Worm (Caenorhabditis elegans): ENCODE data around the gene M70.1.

DNA sequence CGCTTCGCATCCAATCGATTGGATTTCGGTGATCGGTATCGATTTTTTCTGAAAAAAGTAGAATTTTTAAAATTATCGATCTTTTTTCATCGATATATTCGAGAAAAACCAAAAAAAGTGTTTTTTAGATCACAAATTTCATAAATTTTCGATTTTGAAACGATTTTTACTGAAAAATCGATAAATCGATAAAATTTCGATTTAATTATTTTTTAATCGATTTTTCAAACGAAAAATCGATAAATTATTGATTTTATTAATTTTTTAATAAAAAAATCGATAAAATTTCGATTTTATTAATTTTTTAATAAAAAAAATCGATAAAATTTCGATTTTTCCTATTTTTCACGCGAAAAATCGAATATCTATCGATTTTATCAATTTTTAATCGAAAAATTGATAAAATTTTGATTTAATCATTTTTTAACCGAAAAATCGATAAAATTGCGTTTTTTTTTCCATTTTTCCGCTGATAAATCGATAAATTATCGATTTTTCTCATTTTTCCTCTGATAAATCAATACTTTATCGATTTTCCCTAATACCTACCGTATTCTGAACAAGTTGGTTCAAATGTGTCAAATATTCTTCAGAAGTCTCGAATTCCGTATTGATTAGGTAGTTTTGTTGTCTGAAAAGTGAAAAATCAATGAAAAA, 7.9 kb downstream of the M70.1 start:
- TF ChIP-seq lin-39 (tag; optimal IDR thresholded peaks at IDR 0.05) (no peak), nhr-90 (tag; optimal IDR thresholded peaks at IDR 0.05; ENCODE audit: poor library complexity) (no peak), mep-1 (tag; optimal IDR thresholded peaks at IDR 0.05) (no peak), xbp-1 (tag; optimal IDR thresholded peaks at IDR 0.05) (no peak), alr-1 (tag; optimal IDR thresholded peaks at IDR 0.05; ENCODE audit: borderline replicate concordance) (no peak), nhr-28 (tag; optimal IDR thresholded peaks at IDR 0.05) (no peak), mdl-1 (tag; optimal IDR thresholded peaks at IDR 0.05) (no peak), F16B12.6 (tag; optimal IDR thresholded peaks at IDR 0.05) (no peak)
